Worm (Caenorhabditis elegans) whole organism, L4/young adult: ENCODE measurements around the gene col-123.

ENCODE experiments used
- W03F9.2 ChIP-seq: fragments of 150-350 bp; optimal IDR thresholded peaks from 2 replicates; lab custom pipeline; 2014; ENCODE audit warnings: missing biosample characterization, missing genetic modification characterization
- dao-5 ChIP-seq: sonication (generic microtip); optimal IDR thresholded peaks from 2 replicates; lab custom pipeline; 2016; ENCODE audit warnings: missing genotype, missing genetic modification characterization, moderate library complexity, missing compliant biosample characterization
- him-1 ChIP-seq: sonication (generic microtip); optimal IDR thresholded peaks from 2 replicates; lab custom pipeline; 2016; ENCODE audit warnings: missing genotype, missing genetic modification reagents, missing genetic modification characterization, missing compliant biosample characterization

DNA sequence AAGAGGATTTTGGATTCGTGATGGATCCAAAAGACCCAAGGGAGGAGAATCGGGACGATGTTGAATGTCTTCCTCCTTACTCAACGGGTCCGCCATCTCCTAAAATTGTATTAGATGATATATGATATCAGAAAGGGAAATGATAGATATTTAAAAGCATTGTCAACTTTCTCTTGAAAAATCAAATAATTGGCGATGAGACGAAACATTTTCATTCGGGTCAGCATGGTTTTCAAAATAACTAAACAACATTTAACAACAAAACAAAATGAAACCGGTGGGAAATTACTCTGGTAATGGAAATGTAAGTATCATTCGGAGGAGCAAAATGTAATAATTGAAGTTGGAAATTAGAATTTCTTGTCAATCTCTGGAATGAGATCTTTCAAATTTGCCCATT lies 25.2 kb upstream of the col-123 start, which contains the start of gene pis-1:
- no peak for TF ChIP-seq W03F9.2
- TF ChIP-seq him-1 (tag; lab: Kevin White, UChicago), result no peak
- TF ChIP-seq dao-5 (tag; lab: Kevin White, UChicago), result no peak
